Worm (Caenorhabditis elegans): ENCODE measurements around the gene Y75B7B.1.

DNA sequence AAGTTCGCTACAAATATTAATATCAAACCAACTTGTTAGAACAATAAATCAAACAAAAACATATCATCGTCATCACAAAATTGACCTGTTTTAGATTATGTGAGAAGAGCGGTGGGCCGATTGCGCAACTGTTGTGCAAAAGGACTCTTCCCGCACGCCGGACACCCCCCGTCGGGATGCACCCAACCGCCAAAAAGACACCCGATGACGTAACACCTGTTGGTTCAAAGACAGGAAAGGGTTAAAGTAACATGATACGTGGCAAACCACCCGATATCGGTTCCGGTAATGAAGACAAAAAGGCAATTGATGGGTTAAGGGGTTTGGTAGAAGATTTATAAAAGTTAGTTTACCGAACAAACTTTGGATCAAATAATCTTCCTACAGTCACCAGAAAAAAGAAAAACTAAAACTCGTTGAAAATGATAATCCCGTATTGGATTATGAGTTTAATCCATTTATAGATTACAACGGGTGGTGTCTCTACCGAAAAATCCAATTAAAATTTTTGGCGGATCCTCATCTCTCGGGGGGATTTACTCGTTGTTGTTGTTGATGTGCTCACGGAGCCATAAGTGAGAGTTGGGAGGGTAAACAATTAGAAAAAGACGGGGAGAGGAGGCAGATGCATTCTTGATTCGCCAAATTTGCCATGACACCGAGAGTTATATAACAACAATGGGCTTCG is 26.5 kb upstream of the Y75B7B.1 start:
- no peak for TF ChIP-seq bed-3 (GFP tag; optimal IDR thresholded peaks at IDR 0.05)
- TF ChIP-seq nhr-76 (tag; optimal IDR thresholded peaks at IDR 0.05) = no peak
- no peak for TF ChIP-seq hlh-1 (tag; optimal IDR thresholded peaks at IDR 0.05)
- TF ChIP-seq snpc-4 (tag; optimal IDR thresholded peaks at IDR 0.05) = no peak
- TF ChIP-seq unc-120 (tag; optimal IDR thresholded peaks at IDR 0.05; ENCODE audit: poor library complexity, severe bottlenecking) = no peak
- no peak for TF ChIP-seq nhr-12 (tag; optimal IDR thresholded peaks at IDR 0.05)
- TF ChIP-seq sem-2 (GFP tag; optimal IDR thresholded peaks at IDR 0.05) = no peak
- TF ChIP-seq elt-3 (tag; optimal IDR thresholded peaks at IDR 0.05) = no peak
- no peak for TF ChIP-seq blmp-1 (tag; optimal IDR thresholded peaks at IDR 0.05)
